Worm (Caenorhabditis elegans) whole organism, early embryonic: ENCODE data around the gene F02D10.2.

Experiments
- B0310.2 ChIP-seq: sonication (generic microtip); optimal IDR thresholded peaks from 2 replicates; lab custom pipeline; 2016; ENCODE audit warnings: mild to moderate bottlenecking, missing genetic modification characterization, missing compliant biosample characterization
- ama-1 ChIP-seq: fragments of 150-350 bp; optimal IDR thresholded peaks from 2 replicates; lab custom pipeline; 2014
- ceh-13 ChIP-seq: fragments of 200-800 bp; sonication (Bioruptor generic); optimal IDR thresholded peaks from 2 replicates; lab custom pipeline; 2018; ENCODE audit warnings: mild to moderate bottlenecking, missing genetic modification characterization, missing compliant biosample characterization
- ets-7 ChIP-seq: sonication (generic microtip); optimal IDR thresholded peaks from 2 replicates; lab custom pipeline; 2016; ENCODE audit warnings: missing genotype, missing genetic modification characterization, missing compliant biosample characterization
- flt-1 ChIP-seq: fragments of 200-800 bp; sonication (Bioruptor generic); IDR thresholded peaks from 2 replicates; pipeline ENCODE4 v1.3.6; 2022; ENCODE audit warnings: missing genetic modification characterization, missing compliant biosample characterization
- hmbx-1 ChIP-seq: sonication (generic microtip); optimal IDR thresholded peaks from 2 replicates; lab custom pipeline; 2016; ENCODE audit warnings: mild to moderate bottlenecking, missing genetic modification characterization, missing compliant biosample characterization
- hmg-4 ChIP-seq: fragments of 200-800 bp; sonication (Bioruptor generic); optimal IDR thresholded peaks from 2 replicates; lab custom pipeline; 2018; ENCODE audit warnings: mild to moderate bottlenecking, missing genetic modification characterization, missing compliant biosample characterization
- pes-1 ChIP-seq: fragments of 200-800 bp; sonication (Bioruptor generic); IDR thresholded peaks from 2 replicates; pipeline ENCODE4 v1.3.6; 2022; ENCODE audit warnings: missing genetic modification reagents, missing genetic modification characterization, missing compliant biosample characterization
- sea-1 ChIP-seq: fragments of 200-800 bp; sonication (Bioruptor generic); conservative IDR thresholded peaks from 2 replicates; pipeline ENCODE4 v1.3.6; 2022; ENCODE audit warnings: missing genetic modification characterization, missing compliant biosample characterization
- tbx-11 ChIP-seq: fragments of 200-800 bp; sonication (Bioruptor generic); IDR thresholded peaks from 2 replicates; pipeline ENCODE4 v1.3.6; 2022; ENCODE audit warnings: missing genetic modification characterization, missing compliant biosample characterization
- tra-4 ChIP-seq: sonication (generic microtip); optimal IDR thresholded peaks from 2 replicates; lab custom pipeline; 2017; ENCODE audit warnings: missing genetic modification characterization, missing compliant biosample characterization

DNA sequence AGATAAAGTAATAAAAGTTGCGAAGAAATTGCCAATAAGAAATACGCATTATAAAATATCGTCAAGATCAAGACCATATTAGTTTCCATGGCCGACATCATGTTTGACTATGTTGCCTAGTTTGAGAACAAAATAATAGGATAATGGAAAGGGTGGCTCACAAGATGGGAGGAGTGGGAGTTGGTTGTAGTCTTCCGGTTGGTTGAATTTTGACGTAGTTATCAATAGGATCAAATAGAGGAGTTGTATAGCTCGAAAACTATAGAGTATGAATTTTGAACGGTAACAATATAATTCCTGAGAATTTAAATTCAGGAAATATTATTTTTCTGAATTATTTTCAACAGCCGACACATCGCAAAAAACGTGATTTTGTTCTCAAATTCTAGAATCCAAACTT, 18.0 kb upstream of the F02D10.2 start, which contains the start of gene srd-50:
- TF ChIP-seq ama-1, result no peak
- no peak for TF ChIP-seq ets-7 (tag; lab: Kevin White, UChicago)
- no peak for TF ChIP-seq pes-1 (GFP tag; lab: Robert Waterston, UW)
- no peak for TF ChIP-seq ceh-13 (GFP tag; lab: Kevin White, UChicago)
- TF ChIP-seq sea-1 (GFP tag; lab: Robert Waterston, UW), result no peak
- no peak for TF ChIP-seq tbx-11 (GFP tag; lab: Robert Waterston, UW)
- no peak for TF ChIP-seq flt-1 (GFP tag; lab: Robert Waterston, UW)
- no peak for TF ChIP-seq hmg-4 (GFP tag; lab: Kevin White, UChicago)
- TF ChIP-seq hmbx-1 (tag; lab: Kevin White, UChicago), result no peak
- no peak for TF ChIP-seq B0310.2 (tag; lab: Kevin White, UChicago)
- no peak for TF ChIP-seq tra-4
